Fruit fly (Drosophila melanogaster): Measurements from ENCODE around the gene Pgk.

DNA sequence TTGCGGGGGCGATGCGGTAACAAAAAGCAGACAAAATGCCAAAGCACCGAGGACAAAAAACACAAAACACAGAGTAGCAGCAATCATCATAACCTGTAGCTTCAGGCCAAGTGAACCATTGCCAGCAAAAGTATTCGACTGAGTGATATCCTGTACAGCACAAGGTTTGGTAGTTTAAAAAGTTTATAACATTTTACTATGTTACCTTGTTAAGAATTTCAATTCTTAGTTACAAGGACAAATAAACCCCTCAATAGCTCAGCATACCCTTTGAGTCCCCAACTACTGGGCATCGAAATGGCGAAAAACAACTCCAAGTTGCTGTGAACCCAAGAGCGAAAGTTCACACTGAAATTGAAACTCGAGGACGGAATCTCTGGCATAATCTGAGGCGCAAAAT, 29.8 kb downstream of the Pgk start:
- TF ChIP-seq Ets98B (GFP tag; IDR thresholded peaks at IDR 0.05): no peak
- no peak for TF ChIP-seq CG14655 (GFP tag; optimal IDR thresholded peaks at IDR 0.05)
